Worm (Caenorhabditis elegans) whole organism, L3 larva: Measurements from ENCODE around the gene gst-6.
"Not testable (repeated sequence)": the region's sequence is repeated elsewhere in the genome, so short reads cannot be mapped to it uniquely, and the experiment has no call there.

Source experiments
- R02D3.7 ChIP-seq: fragments of 150-350 bp; optimal IDR thresholded peaks from 2 replicates; lab custom pipeline; 2014; ENCODE audit warnings: missing biosample characterization, missing genetic modification characterization
- ZK546.5 ChIP-seq: sonication (generic microtip); optimal IDR thresholded peaks from 2 replicates; lab custom pipeline; 2017; ENCODE audit warnings: missing biosample characterization, missing genetic modification characterization
- aly-2 ChIP-seq: fragments of 150-350 bp; optimal IDR thresholded peaks from 2 replicates; lab custom pipeline; 2014; ENCODE audit warnings: missing biosample characterization, missing genetic modification characterization
- ama-1 ChIP-seq: fragments of 150-350 bp; optimal IDR thresholded peaks from 2 replicates; lab custom pipeline; 2018
- ceh-16 ChIP-seq: sonication (generic microtip); optimal IDR thresholded peaks from 2 replicates; lab custom pipeline; 2017; ENCODE audit warnings: missing biosample characterization, missing genetic modification characterization
- ceh-28 ChIP-seq: fragments of 150-350 bp; optimal IDR thresholded peaks from 2 replicates; lab custom pipeline; 2014; ENCODE audit warnings: missing biosample characterization, missing genetic modification reagents, missing genetic modification characterization
- ceh-82 ChIP-seq: fragments of 150-350 bp; optimal IDR thresholded peaks from 2 replicates; lab custom pipeline; 2014; ENCODE audit warnings: missing biosample characterization, missing genetic modification characterization
- daf-12 ChIP-seq: fragments of 150-350 bp; optimal IDR thresholded peaks from 2 replicates; lab custom pipeline; 2014; ENCODE audit warnings: missing biosample characterization, missing genetic modification reagents, missing genetic modification characterization
- egl-27 ChIP-seq: sonication (generic microtip); optimal IDR thresholded peaks from 4 replicates; lab custom pipeline; 2017; ENCODE audit warnings: missing biosample characterization, missing genetic modification reagents, missing genetic modification characterization
- egl-5 ChIP-seq: fragments of 150-350 bp; optimal IDR thresholded peaks from 2 replicates; lab custom pipeline; 2017; ENCODE audit warnings: missing biosample characterization, missing genetic modification reagents, missing genetic modification characterization, inconsistent platforms
- elt-2 ChIP-seq: sonication (generic microtip); optimal IDR thresholded peaks from 2 replicates; lab custom pipeline; 2016; ENCODE audit warnings: missing genetic modification reagents, mild to moderate bottlenecking, missing genetic modification characterization, missing compliant biosample characterization
- elt-3 ChIP-seq, 3 experiments: fragments of 150-350 bp in 1 of 3; sonication (generic microtip) in 2 of 3; optimal IDR thresholded peaks; 2 replicates in 2 of 3; 4 replicates in 1 of 3; lab custom pipeline; 2014 to 2017; ENCODE audit warnings: missing biosample characterization in 3 of 3, missing genetic modification characterization in 3 of 3
- eor-1 ChIP-seq, 2 experiments: fragments of 150-350 bp; optimal IDR thresholded peaks; 2 replicates each; lab custom pipeline; 2014 to 2018; ENCODE audit warnings: missing biosample characterization in 2 of 2, missing genetic modification characterization in 2 of 2
- fkh-10 ChIP-seq: sonication (generic microtip); optimal IDR thresholded peaks from 2 replicates; lab custom pipeline; 2017; ENCODE audit warnings: missing biosample characterization, missing genetic modification reagents, missing genetic modification characterization
- fkh-2 ChIP-seq: fragments of 150-350 bp; optimal IDR thresholded peaks from 2 replicates; lab custom pipeline; 2014; ENCODE audit warnings: missing biosample characterization, missing genetic modification reagents, missing genetic modification characterization
- fos-1 ChIP-seq: fragments of 150-350 bp; optimal IDR thresholded peaks from 2 replicates; lab custom pipeline; 2014; ENCODE audit warnings: missing biosample characterization, missing genetic modification characterization
- hmg-11 ChIP-seq: sonication (generic microtip); optimal IDR thresholded peaks from 2 replicates; lab custom pipeline; 2016; ENCODE audit warnings: missing genetic modification characterization, missing compliant biosample characterization
- jun-1 ChIP-seq: fragments of 150-350 bp; optimal IDR thresholded peaks from 2 replicates; lab custom pipeline; 2014; ENCODE audit warnings: missing biosample characterization, missing genetic modification reagents, missing genetic modification characterization
- lin-15B ChIP-seq: fragments of 150-350 bp; optimal IDR thresholded peaks from 2 replicates; lab custom pipeline; 2014; ENCODE audit warnings: missing biosample characterization, missing genetic modification characterization
- lin-39 ChIP-seq: fragments of 150-350 bp; optimal IDR thresholded peaks from 2 replicates; lab custom pipeline; 2018; ENCODE audit warnings: missing biosample characterization, missing genetic modification reagents, missing genetic modification characterization
- lsy-12 ChIP-seq: sonication (generic microtip); optimal IDR thresholded peaks from 2 replicates; lab custom pipeline; 2016; ENCODE audit warnings: mild to moderate bottlenecking, missing genetic modification characterization, missing compliant biosample characterization
- mdl-1 ChIP-seq: fragments of 150-350 bp; optimal IDR thresholded peaks from 2 replicates; lab custom pipeline; 2014; ENCODE audit warnings: missing biosample characterization, missing genetic modification characterization
- mml-1 ChIP-seq: fragments of 150-350 bp; sonication (generic microtip); optimal IDR thresholded peaks from 3 replicates; lab custom pipeline; 2014; ENCODE audit warnings: missing biosample characterization, missing genetic modification characterization
- nfya-1 ChIP-seq: sonication (generic microtip); optimal IDR thresholded peaks from 2 replicates; lab custom pipeline; 2017; ENCODE audit warnings: missing genetic modification characterization, mild to moderate bottlenecking, missing compliant biosample characterization, antibody characterized with exemption, moderate library complexity; ENCODE audit not compliant: insufficient read depth
- nhr-11 ChIP-seq: fragments of 150-350 bp; optimal IDR thresholded peaks from 2 replicates; lab custom pipeline; 2014; ENCODE audit warnings: missing biosample characterization, missing genetic modification characterization
- nhr-12 ChIP-seq: fragments of 150-350 bp; optimal IDR thresholded peaks from 2 replicates; lab custom pipeline; 2014; ENCODE audit warnings: missing biosample characterization, missing genetic modification characterization
- nhr-23 ChIP-seq: fragments of 150-350 bp; optimal IDR thresholded peaks from 2 replicates; lab custom pipeline; 2014; ENCODE audit warnings: missing biosample characterization, missing genetic modification reagents, missing genetic modification characterization
- nhr-25 ChIP-seq: sonication (generic microtip); optimal IDR thresholded peaks from 2 replicates; lab custom pipeline; 2017; ENCODE audit warnings: missing biosample characterization, missing genetic modification characterization
- nhr-28 ChIP-seq: fragments of 150-350 bp; optimal IDR thresholded peaks from 2 replicates; lab custom pipeline; 2014; ENCODE audit warnings: missing biosample characterization, missing genetic modification characterization
- nhr-43 ChIP-seq: sonication (generic microtip); optimal IDR thresholded peaks from 2 replicates; lab custom pipeline; 2016; ENCODE audit warnings: mild to moderate bottlenecking, missing genetic modification characterization, missing compliant biosample characterization; ENCODE audit not compliant: poor library complexity, severe bottlenecking
- nhr-67 ChIP-seq: fragments of 150-350 bp; optimal IDR thresholded peaks from 2 replicates; lab custom pipeline; 2014; ENCODE audit warnings: missing biosample characterization, missing genetic modification characterization
- nhr-76 ChIP-seq: fragments of 150-350 bp; sonication (generic microtip); optimal IDR thresholded peaks from 5 replicates; lab custom pipeline; 2014; ENCODE audit warnings: missing biosample characterization, missing genetic modification characterization
- nhr-77 ChIP-seq: fragments of 150-350 bp; optimal IDR thresholded peaks from 2 replicates; lab custom pipeline; 2014; ENCODE audit warnings: missing biosample characterization, missing genetic modification characterization
- pha-4 ChIP-seq: fragments of 150-350 bp; optimal IDR thresholded peaks from 2 replicates; lab custom pipeline; 2014; ENCODE audit warnings: missing biosample characterization, missing genetic modification reagents, missing genetic modification characterization
- pqm-1 ChIP-seq: fragments of 150-350 bp; optimal IDR thresholded peaks from 2 replicates; lab custom pipeline; 2017; ENCODE audit warnings: missing biosample characterization, missing genetic modification characterization, inconsistent platforms
- sea-2 ChIP-seq: fragments of 150-350 bp; sonication (generic microtip); optimal IDR thresholded peaks from 4 replicates; lab custom pipeline; 2014; ENCODE audit warnings: missing biosample characterization, missing genetic modification reagents, missing genetic modification characterization
- skn-1 ChIP-seq: fragments of 150-350 bp; optimal IDR thresholded peaks from 2 replicates; lab custom pipeline; 2014; ENCODE audit warnings: missing biosample characterization, missing genetic modification characterization
- snpc-4 ChIP-seq: fragments of 150-350 bp; optimal IDR thresholded peaks from 2 replicates; lab custom pipeline; 2014; ENCODE audit warnings: missing biosample characterization, missing genetic modification characterization
- tbx-2 ChIP-seq: sonication (generic microtip); optimal IDR thresholded peaks from 2 replicates; lab custom pipeline; 2016; ENCODE audit warnings: mild to moderate bottlenecking, missing genetic modification characterization, missing compliant biosample characterization
- unc-39 ChIP-seq: sonication (generic microtip); optimal IDR thresholded peaks from 4 replicates; lab custom pipeline; 2017; ENCODE audit warnings: missing biosample characterization, missing genetic modification characterization
- unc-62 ChIP-seq: fragments of 150-350 bp; sonication (generic microtip); optimal IDR thresholded peaks from 4 replicates; lab custom pipeline; 2014; ENCODE audit warnings: missing biosample characterization, missing genetic modification reagents, missing genetic modification characterization
- zag-1 ChIP-seq: fragments of 150-350 bp; optimal IDR thresholded peaks from 2 replicates; lab custom pipeline; 2014; ENCODE audit warnings: missing biosample characterization, missing genetic modification characterization
- ztf-4 ChIP-seq: fragments of 150-350 bp; optimal IDR thresholded peaks from 2 replicates; lab custom pipeline; 2014; ENCODE audit warnings: missing biosample characterization, missing genetic modification characterization

Gene gst-6

ce11 chrII:4857873-4858364 is 21.8 kb upstream of the gst-6 start, which contains the start of gene F11G11.5:
F11G11.5 (plus strand) TSS chrII:4857923.
- TF ChIP-seq ama-1 (lab: Kevin White, UChicago): peak; percentile 76
- peak; percentile 4 for TF ChIP-seq nhr-43 (tag; lab: Kevin White, UChicago)
- no peak for TF ChIP-seq eor-1 (tag; optimal IDR thresholded peaks at IDR 0.05; lab: Kevin White, UChicago)

ce11 chrII:4858906-4859411 is 20.7 kb upstream of the gst-6 start:
- TF ChIP-seq elt-2 (tag; lab: Kevin White, UChicago) (peak; percentile 4), nfya-1 (tag; lab: Kevin White, UChicago) (no peak), ceh-16 (tag; lab: Kevin White, UChicago) (no peak), lsy-12 (tag; lab: Kevin White, UChicago) (peak; percentile 12), ama-1 (lab: Kevin White, UChicago) (peak; percentile 46), nhr-23 (no peak)

- not testable (repeated sequence) for TF ChIP-seq skn-1, mml-1, fkh-2 (tag; lab: Kevin White, UChicago)
These were observed 19.4 kb upstream of the gst-6 start, which contains the start of the genes nspd-5 and F11G11.4 for ce11 chrII:4860260-4860659. nspd-5 (minus strand) TSS chrII:4860360. F11G11.4 (plus strand) TSS chrII:4860594.

ce11 chrII:4863357-4863756 is 16.3 kb upstream of the gst-6 start, which contains the start of the genes mpst-4 and F11G11.14:
mpst-4 (minus strand) TSS chrII:4863457.
F11G11.14 (plus strand) TSS chrII:4863681.
- TF ChIP-seq zag-1 (tag; lab: Kevin White, UChicago): no peak

- TF ChIP-seq lin-15B (tag; lab: Kevin White, UChicago): no peak
- TF ChIP-seq nhr-28 (tag; lab: Kevin White, UChicago): no peak
- TF ChIP-seq mml-1 (tag; lab: Kevin White, UChicago): no peak
- TF ChIP-seq daf-12: no peak
- TF ChIP-seq nhr-23: peak; percentile 64
- TF ChIP-seq unc-62 (GFP tag; lab: Kevin White, UChicago): peak; percentile 50
- TF ChIP-seq ztf-4 (tag; lab: Kevin White, UChicago): no peak
- TF ChIP-seq snpc-4 (tag; lab: Kevin White, UChicago): no peak
- TF ChIP-seq ama-1 (lab: Kevin White, UChicago): peak; percentile 91
- peak; percentile 16 for TF ChIP-seq nhr-77
- no peak for TF ChIP-seq zag-1 (tag; lab: Kevin White, UChicago)
- TF ChIP-seq mdl-1 (tag; lab: Kevin White, UChicago): no peak
- no peak for TF ChIP-seq pqm-1
- TF ChIP-seq nhr-11 (tag; lab: Kevin White, UChicago): no peak
- no peak for TF ChIP-seq nhr-76
- no peak for TF ChIP-seq nhr-67 (tag; lab: Kevin White, UChicago)
- no peak for TF ChIP-seq nhr-12
- no peak for TF ChIP-seq ceh-16 (tag; lab: Kevin White, UChicago)
- TF ChIP-seq pha-4 (tag; lab: Kevin White, UChicago): no peak
- no peak for TF ChIP-seq unc-39
- TF ChIP-seq elt-2 (tag; lab: Kevin White, UChicago): no peak
- no peak for TF ChIP-seq lsy-12 (tag; lab: Kevin White, UChicago)
- no peak for TF ChIP-seq lin-39
- no peak for TF ChIP-seq ceh-28 (tag; lab: Kevin White, UChicago)
- TF ChIP-seq aly-2: no peak
- TF ChIP-seq sea-2: no peak
- TF ChIP-seq tbx-2 (tag; lab: Kevin White, UChicago): no peak
- TF ChIP-seq ceh-82 (tag; lab: Kevin White, UChicago): no peak
- TF ChIP-seq fos-1: no peak
- TF ChIP-seq elt-3 (tag; optimal IDR thresholded peaks at IDR 0.05; lab: Kevin White, UChicago): peak in 1 of 3 experiments; percentile 73
- no peak for TF ChIP-seq ZK546.5 (tag; lab: Kevin White, UChicago)
- no peak for TF ChIP-seq jun-1 (tag; lab: Kevin White, UChicago)
- no peak for TF ChIP-seq fkh-10 (GFP tag; lab: Kevin White, UChicago)
- TF ChIP-seq eor-1 (tag; optimal IDR thresholded peaks at IDR 0.05; lab: Kevin White, UChicago): no peak
- TF ChIP-seq R02D3.7: peak; percentile 28
- no peak for TF ChIP-seq egl-5 (tag; lab: Kevin White, UChicago)
- no peak for TF ChIP-seq hmg-11 (tag; lab: Kevin White, UChicago)
- TF ChIP-seq fkh-2 (tag; lab: Kevin White, UChicago): no peak
- TF ChIP-seq egl-27: no peak
- peak; percentile 78 for TF ChIP-seq nhr-25 (tag; lab: Kevin White, UChicago)
These were observed 13.6 kb upstream of the gst-6 start for ce11 chrII:4866045-4866444.
